Worm (Caenorhabditis elegans) whole organism, young adult: ENCODE results near the gene Y82E9BR.3.

ENCODE experiments used
- B0035.1 ChIP-seq: sonication (generic microtip); optimal IDR thresholded peaks from 2 replicates; lab custom pipeline; 2016; ENCODE audit warnings: missing genetic modification characterization, mild to moderate bottlenecking, missing compliant biosample characterization, missing genotype, missing genetic modification reagents
- B0261.1 ChIP-seq: sonication (generic microtip); optimal IDR thresholded peaks from 2 replicates; lab custom pipeline; 2016; ENCODE audit warnings: mild to moderate bottlenecking, missing genetic modification characterization, moderate library complexity, missing compliant biosample characterization
- C17E4.6 ChIP-seq: fragments of 200-800 bp; sonication (Bioruptor generic); IDR thresholded peaks from 2 replicates; pipeline ENCODE4 v1.3.6; 2022; ENCODE audit warnings: missing genetic modification reagents, missing genetic modification characterization, missing compliant biosample characterization
- D2030.7 ChIP-seq: fragments of 200-800 bp; sonication (Bioruptor generic); IDR thresholded peaks from 2 replicates; pipeline ENCODE4 v1.3.6; 2022; ENCODE audit warnings: missing genetic modification reagents, missing genetic modification characterization, missing compliant biosample characterization
- F33H1.4 ChIP-seq: fragments of 200-800 bp; sonication (Bioruptor generic); IDR thresholded peaks from 2 replicates; pipeline ENCODE4 v1.3.6; 2022; ENCODE audit warnings: missing genetic modification reagents, missing genetic modification characterization, missing compliant biosample characterization
- F37B4.10 ChIP-seq: fragments of 200-800 bp; sonication (Bioruptor generic); IDR thresholded peaks from 2 replicates; pipeline ENCODE4 v1.3.6; 2022; ENCODE audit warnings: missing genetic modification characterization, missing compliant biosample characterization
- F49E8.2 ChIP-seq: sonication (generic microtip); optimal IDR thresholded peaks from 3 replicates; lab custom pipeline; 2017; ENCODE audit warnings: missing genetic modification characterization, mild to moderate bottlenecking, missing compliant biosample characterization, antibody characterized with exemption, moderate library complexity; ENCODE audit not compliant: insufficient read depth
- F55B11.4 ChIP-seq: sonication (generic microtip); optimal IDR thresholded peaks from 2 replicates; lab custom pipeline; 2016; ENCODE audit warnings: missing compliant biosample characterization, missing genetic modification characterization, borderline replicate concordance; ENCODE audit not compliant: insufficient read depth
- K12H6.12 ChIP-seq: fragments of 200-800 bp; sonication (Bioruptor generic); optimal IDR thresholded peaks from 2 replicates; lab custom pipeline; 2018; ENCODE audit warnings: mild to moderate bottlenecking, missing genetic modification characterization, missing compliant biosample characterization
- T26A5.8 ChIP-seq: sonication (generic microtip); optimal IDR thresholded peaks from 2 replicates; lab custom pipeline; 2016; ENCODE audit warnings: missing genetic modification characterization, missing compliant biosample characterization
- Y53F4B.3 ChIP-seq: fragments of 200-800 bp; sonication (Bioruptor generic); IDR thresholded peaks from 2 replicates; pipeline ENCODE4 v1.3.6; 2022; ENCODE audit warnings: missing genetic modification reagents, missing genetic modification characterization, missing compliant biosample characterization
- Y56A3A.18 ChIP-seq: fragments of 200-800 bp; sonication (Bioruptor generic); IDR thresholded peaks from 2 replicates; pipeline ENCODE4 v1.3.6; 2022; ENCODE audit warnings: missing genetic modification reagents, missing genetic modification characterization, missing compliant biosample characterization
- Y67H2A.10 ChIP-seq: fragments of 200-800 bp; sonication (Bioruptor generic); conservative IDR thresholded peaks from 2 replicates; pipeline ENCODE4 v1.3.6; 2022; ENCODE audit warnings: missing genetic modification reagents, missing genetic modification characterization, missing compliant biosample characterization
- ZK185.1 ChIP-seq: sonication (generic microtip); optimal IDR thresholded peaks from 2 replicates; lab custom pipeline; 2016; ENCODE audit warnings: mild to moderate bottlenecking, missing genetic modification characterization, missing compliant biosample characterization; ENCODE audit not compliant: poor library complexity, severe bottlenecking
- akir-1 ChIP-seq: fragments of 200-800 bp; sonication (Bioruptor generic); optimal IDR thresholded peaks from 2 replicates; lab custom pipeline; 2018; ENCODE audit warnings: mild to moderate bottlenecking, missing genetic modification characterization, moderate library complexity, missing compliant biosample characterization
- ama-1 ChIP-seq, 3 experiments: fragments of 150-350 bp in 1 of 3; sonication (generic microtip) in 2 of 3; optimal IDR thresholded peaks; 2 replicates each; lab custom pipeline; 2014 to 2018; ENCODE audit warnings: missing biosample characterization in 2 of 3, missing genetic modification characterization in 2 of 3, missing genetic modification reagents in 2 of 3
- bed-2 ChIP-seq: fragments of 200-800 bp; sonication (Bioruptor generic); IDR thresholded peaks from 2 replicates; pipeline ENCODE4 v1.3.6; 2022; ENCODE audit warnings: missing genetic modification reagents, missing genetic modification characterization, missing compliant biosample characterization
- ccch-3 ChIP-seq: fragments of 200-800 bp; sonication (Bioruptor generic); optimal IDR thresholded peaks from 2 replicates; lab custom pipeline; 2018; ENCODE audit warnings: mild to moderate bottlenecking, missing genetic modification characterization, missing compliant biosample characterization
- ceh-100 ChIP-seq: fragments of 200-800 bp; sonication (Bioruptor generic); IDR thresholded peaks from 2 replicates; pipeline ENCODE4 v1.3.6; 2022; ENCODE audit warnings: missing genetic modification reagents, missing genetic modification characterization, missing compliant biosample characterization
- ceh-27 ChIP-seq: fragments of 200-800 bp; sonication (Bioruptor generic); optimal IDR thresholded peaks from 2 replicates; lab custom pipeline; 2018; ENCODE audit warnings: mild to moderate bottlenecking, missing genetic modification characterization, moderate library complexity, missing compliant biosample characterization
- ceh-91 ChIP-seq: fragments of 200-800 bp; sonication (Bioruptor generic); IDR thresholded peaks from 2 replicates; pipeline ENCODE4 v1.3.6; 2022; ENCODE audit warnings: missing genetic modification reagents, missing genetic modification characterization, missing compliant biosample characterization
- chd-7 ChIP-seq: sonication (generic microtip); optimal IDR thresholded peaks from 2 replicates; lab custom pipeline; 2016; ENCODE audit warnings: mild to moderate bottlenecking, missing genetic modification characterization, moderate library complexity, missing compliant biosample characterization
- dox-1 ChIP-seq: fragments of 200-800 bp; sonication (Bioruptor generic); IDR thresholded peaks from 2 replicates; pipeline ENCODE4 v1.3.6; 2022; ENCODE audit warnings: missing genetic modification reagents, missing genetic modification characterization, missing compliant biosample characterization
- egrh-3 ChIP-seq: fragments of 200-800 bp; sonication (Bioruptor generic); IDR thresholded peaks from 2 replicates; pipeline ENCODE4 v1.3.6; 2022; ENCODE audit warnings: missing genetic modification reagents, missing genetic modification characterization, missing compliant biosample characterization
- gei-17 ChIP-seq: fragments of 200-800 bp; sonication (Bioruptor generic); optimal IDR thresholded peaks from 2 replicates; lab custom pipeline; 2018; ENCODE audit warnings: mild to moderate bottlenecking, missing genetic modification characterization, missing compliant biosample characterization
- him-1 ChIP-seq: sonication (generic microtip); optimal IDR thresholded peaks from 2 replicates; lab custom pipeline; 2016; ENCODE audit warnings: missing genotype, missing genetic modification reagents, missing genetic modification characterization, missing compliant biosample characterization
- hlh-12 ChIP-seq: sonication (generic microtip); optimal IDR thresholded peaks from 2 replicates; lab custom pipeline; 2016; ENCODE audit warnings: missing genetic modification characterization, missing compliant biosample characterization
- hmg-1.2 ChIP-seq: fragments of 200-800 bp; sonication (Bioruptor generic); IDR thresholded peaks from 2 replicates; pipeline ENCODE4 v1.3.6; 2022; ENCODE audit warnings: missing genetic modification reagents, missing genetic modification characterization, missing compliant biosample characterization
- hmg-20 ChIP-seq: fragments of 200-800 bp; sonication (Bioruptor generic); IDR thresholded peaks from 2 replicates; pipeline ENCODE4 v1.3.6; 2022; ENCODE audit warnings: missing genetic modification reagents, missing genetic modification characterization, missing compliant biosample characterization
- lin-40 ChIP-seq: sonication (generic microtip); optimal IDR thresholded peaks from 2 replicates; lab custom pipeline; 2016; ENCODE audit warnings: missing genetic modification characterization, mild to moderate bottlenecking, missing compliant biosample characterization, missing genotype, missing genetic modification reagents
- lir-1 ChIP-seq: fragments of 200-800 bp; sonication (Bioruptor generic); conservative IDR thresholded peaks from 2 replicates; pipeline ENCODE4 v1.3.6; 2022; ENCODE audit warnings: missing genetic modification reagents, missing genetic modification characterization, missing compliant biosample characterization
- lsy-27 ChIP-seq: sonication (generic microtip); optimal IDR thresholded peaks from 2 replicates; lab custom pipeline; 2017; ENCODE audit warnings: missing genetic modification characterization, mild to moderate bottlenecking, missing compliant biosample characterization, antibody characterized with exemption, missing genotype, borderline replicate concordance; ENCODE audit not compliant: insufficient read depth
- madf-3 ChIP-seq: fragments of 200-800 bp; sonication (Bioruptor generic); IDR thresholded peaks from 2 replicates; pipeline ENCODE4 v1.3.6; 2022; ENCODE audit warnings: missing genetic modification reagents, missing genetic modification characterization, missing compliant biosample characterization
- mcd-1 ChIP-seq: fragments of 200-800 bp; sonication (Bioruptor generic); IDR thresholded peaks from 2 replicates; pipeline ENCODE4 v1.3.6; 2022; ENCODE audit warnings: missing genetic modification reagents, missing genetic modification characterization, missing compliant biosample characterization
- mel-28 ChIP-seq: sonication (generic microtip); optimal IDR thresholded peaks from 2 replicates; lab custom pipeline; 2016; ENCODE audit warnings: borderline replicate concordance, mild to moderate bottlenecking, missing genetic modification characterization, missing compliant biosample characterization
- mes-4 ChIP-seq: sonication (generic microtip); optimal IDR thresholded peaks from 2 replicates; lab custom pipeline; 2016; ENCODE audit warnings: missing genotype, missing genetic modification characterization, missing compliant biosample characterization
- mxl-1 ChIP-seq: sonication (generic microtip); optimal IDR thresholded peaks from 2 replicates; lab custom pipeline; 2016; ENCODE audit warnings: missing genetic modification characterization, missing compliant biosample characterization
- nfya-1 ChIP-seq: sonication (generic microtip); optimal IDR thresholded peaks from 2 replicates; lab custom pipeline; 2017; ENCODE audit warnings: antibody characterized with exemption, missing compliant biosample characterization, missing genetic modification characterization, borderline replicate concordance; ENCODE audit not compliant: insufficient read depth
- nhr-179 ChIP-seq: sonication (generic microtip); optimal IDR thresholded peaks from 2 replicates; lab custom pipeline; 2016; ENCODE audit warnings: mild to moderate bottlenecking, missing genetic modification characterization, missing compliant biosample characterization
- nhr-80 ChIP-seq: sonication (generic microtip); optimal IDR thresholded peaks from 2 replicates; lab custom pipeline; 2016; ENCODE audit warnings: missing genetic modification characterization, missing compliant biosample characterization
- rcor-1 ChIP-seq: fragments of 200-800 bp; sonication (Bioruptor generic); IDR thresholded peaks from 2 replicates; pipeline ENCODE4 v1.3.6; 2022; ENCODE audit warnings: missing genetic modification reagents, missing genetic modification characterization, missing compliant biosample characterization
- rpc-1 ChIP-seq, 2 experiments: fragments of 150-350 bp in 1 of 2; sonication (generic microtip) in 1 of 2; optimal IDR thresholded peaks; 2 replicates each; lab custom pipeline; 2014 to 2018; ENCODE audit warnings: missing biosample characterization in 1 of 2, missing genetic modification characterization in 1 of 2, missing genetic modification reagents in 1 of 2, missing genotype in 1 of 2
- sea-2 ChIP-seq: fragments of 200-800 bp; sonication (Bioruptor generic); IDR thresholded peaks from 2 replicates; pipeline ENCODE4 v1.3.6; 2022; ENCODE audit warnings: missing genetic modification characterization, missing compliant biosample characterization
- sptf-2 ChIP-seq: fragments of 200-800 bp; sonication (Bioruptor generic); optimal IDR thresholded peaks from 2 replicates; lab custom pipeline; 2018; ENCODE audit warnings: mild to moderate bottlenecking, missing genetic modification characterization, missing compliant biosample characterization
- unc-130 ChIP-seq: sonication (generic microtip); optimal IDR thresholded peaks from 2 replicates; lab custom pipeline; 2016; ENCODE audit warnings: missing genetic modification reagents, missing genetic modification characterization, missing compliant biosample characterization
- xnd-1 ChIP-seq: sonication (generic microtip); optimal IDR thresholded peaks from 2 replicates; lab custom pipeline; 2016; ENCODE audit warnings: missing genotype, missing genetic modification reagents, missing genetic modification characterization, missing compliant biosample characterization
- ztf-6 ChIP-seq: fragments of 200-800 bp; sonication (Bioruptor generic); IDR thresholded peaks from 2 replicates; pipeline ENCODE4 v1.3.6; 2022; ENCODE audit warnings: missing genetic modification reagents, missing genetic modification characterization, missing compliant biosample characterization

Gene Y82E9BR.3

DNA sequence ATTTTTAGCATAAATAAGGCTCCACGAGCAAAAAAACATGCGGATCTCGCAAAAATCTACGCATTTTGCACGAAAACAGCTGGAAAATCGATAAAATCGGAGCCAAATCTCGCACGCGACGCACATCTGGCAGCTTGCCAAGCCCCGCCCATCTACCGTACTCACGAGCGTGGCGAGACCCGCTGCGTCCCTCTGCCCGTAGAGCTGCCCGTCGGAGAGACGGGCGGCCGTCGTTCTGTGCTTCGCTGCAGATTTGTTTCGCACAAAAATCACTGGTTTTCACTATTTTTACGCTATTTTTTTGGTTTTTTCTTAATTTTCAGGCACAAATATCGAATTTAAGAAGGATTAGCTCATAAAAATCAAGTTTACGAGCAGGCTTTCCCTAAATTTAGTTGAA is 287 bp upstream of the Y82E9BR.3 start:
- TF ChIP-seq nfya-1 (tag; lab: Kevin White, UChicago) (no peak), xnd-1 (tag; lab: Kevin White, UChicago) (no peak), chd-7 (tag; lab: Kevin White, UChicago) (no peak), T26A5.8 (no peak), mxl-1 (no peak), sea-2 (GFP tag; lab: Robert Waterston, UW) (no peak), madf-3 (peak; percentile 97), F55B11.4 (tag; lab: Kevin White, UChicago) (no peak), mel-28 (tag; lab: Kevin White, UChicago) (no peak), ZK185.1 (peak; percentile 49), F37B4.10 (GFP tag; lab: Robert Waterston, UW) (0 out of 2 replicates have a peak, but pooled peaks have one; percentile 79), B0035.1 (tag; lab: Kevin White, UChicago) (no peak), lsy-27 (no peak), ztf-6 (GFP tag; lab: Robert Waterston, UW) (no peak), Y53F4B.3 (GFP tag; lab: Robert Waterston, UW) (no peak), F49E8.2 (peak; percentile 48), hmg-20 (GFP tag; lab: Robert Waterston, UW) (peak; percentile 50; the same call in 1 of the 2 replicates), F33H1.4 (peak; percentile 98), Y67H2A.10 (GFP tag; lab: Robert Waterston, UW) (peak; percentile 73), him-1 (tag; lab: Kevin White, UChicago) (no peak), mes-4 (no peak), egrh-3 (GFP tag; lab: Robert Waterston, UW) (peak; percentile 89), sptf-2 (GFP tag; lab: Kevin White, UChicago) (no peak), lin-40 (tag; lab: Kevin White, UChicago) (peak; percentile 82), D2030.7 (peak; percentile 92), unc-130 (GFP tag; lab: Kevin White, UChicago) (peak; percentile 34), mcd-1 (peak; percentile 93), C17E4.6 (GFP tag; lab: Robert Waterston, UW) (peak; percentile 65; the same call in 1 of the 2 replicates), ceh-100 (GFP tag; lab: Robert Waterston, UW) (peak; percentile 12; the same call in 1 of the 2 replicates), ceh-27 (GFP tag; lab: Kevin White, UChicago) (peak; percentile 77), rpc-1 (optimal IDR thresholded peaks at IDR 0.05; lab: Kevin White, UChicago) (peak; percentile 14), rpc-1 (tag; optimal IDR thresholded peaks at IDR 0.05; lab: Kevin White, UChicago) (no peak), ama-1 (optimal IDR thresholded peaks at IDR 0.05; lab: Kevin White, UChicago) (no peak), ama-1 (GFP tag; optimal IDR thresholded peaks at IDR 0.05; lab: Kevin White, UChicago) (no peak), nhr-179 (tag; lab: Kevin White, UChicago) (no peak), B0261.1 (peak; percentile 14), ccch-3 (GFP tag; lab: Kevin White, UChicago) (no peak), hlh-12 (tag; lab: Kevin White, UChicago) (no peak), bed-2 (GFP tag; lab: Robert Waterston, UW) (no peak), ceh-91 (GFP tag; lab: Robert Waterston, UW) (peak; percentile 74), nhr-80 (tag; lab: Kevin White, UChicago) (peak; percentile 62), dox-1 (GFP tag; lab: Robert Waterston, UW) (peak; percentile 93), K12H6.12 (peak; percentile 78), akir-1 (GFP tag; lab: Kevin White, UChicago) (no peak), hmg-1.2 (GFP tag; lab: Robert Waterston, UW) (peak; percentile 65), gei-17 (GFP tag; lab: Kevin White, UChicago) (peak; percentile 21), rcor-1 (GFP tag; lab: Robert Waterston, UW) (peak; percentile 78), Y56A3A.18 (GFP tag; lab: Robert Waterston, UW) (0 out of 2 replicates have a peak, but pooled peaks have one; percentile 15), lir-1 (0 out of 2 replicates have a peak, but pooled peaks have one; percentile 36)
